Worm (Caenorhabditis elegans) whole organism, young adult: ENCODE data around the gene C52E2.2.

ENCODE experiments used
- B0336.3 ChIP-seq: fragments of 200-800 bp; sonication (Bioruptor generic); IDR thresholded peaks from 2 replicates; pipeline ENCODE4 v1.3.6; 2022; ENCODE audit warnings: missing genetic modification characterization, missing compliant biosample characterization
- C06A6.2 ChIP-seq: fragments of 200-800 bp; sonication (Bioruptor generic); conservative IDR thresholded peaks from 2 replicates; pipeline ENCODE4 v1.3.6; 2022; ENCODE audit warnings: missing genetic modification characterization, missing compliant biosample characterization
- F23B12.7 ChIP-seq: sonication (generic microtip); optimal IDR thresholded peaks from 2 replicates; lab custom pipeline; 2017; ENCODE audit warnings: missing genetic modification characterization, mild to moderate bottlenecking, missing compliant biosample characterization, antibody characterized with exemption, moderate library complexity; ENCODE audit not compliant: insufficient read depth
- F37B4.10 ChIP-seq: fragments of 200-800 bp; sonication (Bioruptor generic); IDR thresholded peaks from 2 replicates; pipeline ENCODE4 v1.3.6; 2022; ENCODE audit warnings: missing genetic modification characterization, missing compliant biosample characterization
- F55B11.4 ChIP-seq: sonication (generic microtip); optimal IDR thresholded peaks from 2 replicates; lab custom pipeline; 2016; ENCODE audit warnings: missing compliant biosample characterization, missing genetic modification characterization, borderline replicate concordance; ENCODE audit not compliant: insufficient read depth
- Y53F4B.3 ChIP-seq: fragments of 200-800 bp; sonication (Bioruptor generic); IDR thresholded peaks from 2 replicates; pipeline ENCODE4 v1.3.6; 2022; ENCODE audit warnings: missing genetic modification reagents, missing genetic modification characterization, missing compliant biosample characterization
- Y56A3A.18 ChIP-seq: fragments of 200-800 bp; sonication (Bioruptor generic); IDR thresholded peaks from 2 replicates; pipeline ENCODE4 v1.3.6; 2022; ENCODE audit warnings: missing genetic modification reagents, missing genetic modification characterization, missing compliant biosample characterization
- Y79H2A.3 ChIP-seq: fragments of 200-800 bp; sonication (Bioruptor generic); conservative IDR thresholded peaks from 2 replicates; pipeline ENCODE4 v1.3.6; 2022; ENCODE audit warnings: missing genetic modification reagents, missing genetic modification characterization, missing compliant biosample characterization
- Y95B8A.8 ChIP-seq: fragments of 200-800 bp; sonication (Bioruptor generic); IDR thresholded peaks from 2 replicates; pipeline ENCODE4 v1.3.6; 2022; ENCODE audit warnings: missing genetic modification reagents, missing genetic modification characterization, missing compliant biosample characterization
- atf-7 ChIP-seq: sonication (generic microtip); optimal IDR thresholded peaks from 2 replicates; lab custom pipeline; 2017; ENCODE audit warnings: mild to moderate bottlenecking, missing genetic modification characterization, missing compliant biosample characterization
- bed-1 ChIP-seq: fragments of 200-800 bp; sonication (Bioruptor generic); IDR thresholded peaks from 2 replicates; pipeline ENCODE4 v1.3.6; 2022; ENCODE audit warnings: missing genetic modification reagents, missing genetic modification characterization, missing compliant biosample characterization
- ccch-3 ChIP-seq: fragments of 200-800 bp; sonication (Bioruptor generic); optimal IDR thresholded peaks from 2 replicates; lab custom pipeline; 2018; ENCODE audit warnings: mild to moderate bottlenecking, missing genetic modification characterization, missing compliant biosample characterization
- cebp-1 ChIP-seq, 2 experiments: fragments of 200-800 bp in 1 of 2; sonication (Bioruptor generic) in 1 of 2; sonication (generic microtip) in 1 of 2; IDR thresholded peaks in 1 of 2; optimal IDR thresholded peaks in 1 of 2; 2 replicates each; pipeline versions ENCODE4 v1.3.6 to Lab custom; 2017 to 2022; ENCODE audit warnings: missing compliant biosample characterization in 2 of 2, missing genetic modification characterization in 2 of 2, mild to moderate bottlenecking in 1 of 2, missing genetic modification reagents in 1 of 2, moderate library complexity in 1 of 2
- cebp-2 ChIP-seq: fragments of 200-800 bp; sonication (Bioruptor generic); IDR thresholded peaks from 2 replicates; pipeline ENCODE4 v1.3.6; 2022; ENCODE audit warnings: missing genetic modification characterization, missing compliant biosample characterization
- die-1 ChIP-seq: sonication (generic microtip); optimal IDR thresholded peaks from 2 replicates; lab custom pipeline; 2016; ENCODE audit warnings: missing genotype, mild to moderate bottlenecking, missing genetic modification characterization, missing compliant biosample characterization
- efl-1 ChIP-seq: fragments of 150-350 bp; optimal IDR thresholded peaks from 2 replicates; lab custom pipeline; 2014; ENCODE audit warnings: missing biosample characterization, missing genetic modification reagents, missing genetic modification characterization
- ets-4 ChIP-seq: fragments of 200-800 bp; sonication (Bioruptor generic); optimal IDR thresholded peaks from 2 replicates; lab custom pipeline; 2018; ENCODE audit warnings: mild to moderate bottlenecking, missing genetic modification characterization, missing compliant biosample characterization
- gei-17 ChIP-seq: fragments of 200-800 bp; sonication (Bioruptor generic); optimal IDR thresholded peaks from 2 replicates; lab custom pipeline; 2018; ENCODE audit warnings: mild to moderate bottlenecking, missing genetic modification characterization, missing compliant biosample characterization
- hlh-12 ChIP-seq: sonication (generic microtip); optimal IDR thresholded peaks from 2 replicates; lab custom pipeline; 2016; ENCODE audit warnings: missing genetic modification characterization, missing compliant biosample characterization
- hlh-26 ChIP-seq: fragments of 200-800 bp; sonication (Bioruptor generic); conservative IDR thresholded peaks from 2 replicates; pipeline ENCODE4 v1.3.6; 2022; ENCODE audit warnings: missing genetic modification reagents, missing genetic modification characterization, missing compliant biosample characterization
- let-607 ChIP-seq, 2 experiments: fragments of 200-800 bp in 1 of 2; sonication (Bioruptor generic) in 1 of 2; sonication (generic microtip) in 1 of 2; optimal IDR thresholded peaks; 2 replicates each; lab custom pipeline; 2016 to 2018; ENCODE audit warnings: mild to moderate bottlenecking in 2 of 2, missing compliant biosample characterization in 2 of 2, missing genetic modification characterization in 2 of 2, moderate library complexity in 2 of 2, missing genotype in 1 of 2
- lin-40 ChIP-seq: sonication (generic microtip); optimal IDR thresholded peaks from 2 replicates; lab custom pipeline; 2016; ENCODE audit warnings: missing genetic modification characterization, mild to moderate bottlenecking, missing compliant biosample characterization, missing genotype, missing genetic modification reagents
- mcd-1 ChIP-seq: fragments of 200-800 bp; sonication (Bioruptor generic); IDR thresholded peaks from 2 replicates; pipeline ENCODE4 v1.3.6; 2022; ENCODE audit warnings: missing genetic modification reagents, missing genetic modification characterization, missing compliant biosample characterization
- nhr-80 ChIP-seq: sonication (generic microtip); optimal IDR thresholded peaks from 2 replicates; lab custom pipeline; 2016; ENCODE audit warnings: missing genetic modification characterization, missing compliant biosample characterization
- nhr-90 ChIP-seq: sonication (generic microtip); optimal IDR thresholded peaks from 2 replicates; lab custom pipeline; 2016; ENCODE audit warnings: missing genotype, mild to moderate bottlenecking, missing genetic modification characterization, missing compliant biosample characterization
- sptf-2 ChIP-seq: fragments of 200-800 bp; sonication (Bioruptor generic); optimal IDR thresholded peaks from 2 replicates; lab custom pipeline; 2018; ENCODE audit warnings: mild to moderate bottlenecking, missing genetic modification characterization, missing compliant biosample characterization
- tlf-1 ChIP-seq: fragments of 200-800 bp; sonication (Bioruptor generic); optimal IDR thresholded peaks from 2 replicates; lab custom pipeline; 2018; ENCODE audit warnings: mild to moderate bottlenecking, missing genetic modification characterization, missing compliant biosample characterization
- ztf-26 ChIP-seq: sonication (generic microtip); optimal IDR thresholded peaks from 2 replicates; lab custom pipeline; 2017; ENCODE audit warnings: missing genetic modification characterization, missing compliant biosample characterization

Gene C52E2.2

DNA sequence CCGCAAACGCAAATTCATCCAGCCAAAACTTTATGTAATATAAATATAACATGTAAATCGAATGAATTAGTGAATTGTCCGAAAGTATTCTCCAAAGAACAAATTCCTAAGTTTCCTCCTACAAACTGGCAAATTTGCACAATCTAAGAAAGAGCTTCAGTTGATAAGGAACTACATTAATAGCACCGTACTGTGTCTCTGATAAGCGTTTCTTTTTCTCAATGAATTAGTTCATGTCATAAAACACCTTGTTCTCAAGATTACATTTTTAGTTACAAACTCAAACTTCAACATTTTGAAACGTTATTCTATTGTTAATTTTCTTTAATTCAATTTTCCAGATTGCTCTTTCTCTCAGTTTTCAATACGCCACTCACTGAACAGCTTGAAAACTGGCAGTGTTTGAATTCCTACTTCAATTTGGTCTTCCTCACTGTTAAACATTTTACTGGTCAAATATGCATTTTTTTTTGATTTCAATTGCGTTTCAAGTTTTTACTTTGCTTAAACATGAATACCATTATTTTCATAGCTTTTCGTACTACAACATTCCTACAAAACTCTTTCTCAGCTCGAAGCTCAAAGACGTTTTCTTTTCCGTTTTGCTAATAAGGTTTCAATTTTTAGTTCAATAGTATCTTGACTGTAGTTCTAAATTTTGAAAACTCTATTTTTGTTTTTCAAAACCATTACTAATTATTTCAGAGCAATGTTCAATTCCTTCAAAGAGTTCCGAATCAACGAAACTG is 13.3 kb downstream of the C52E2.2 start, which contains the start of gene math-15:
TSS of gene math-15 (plus strand) at position 699 of the 749 bp plus-strand sequence.
- no peak for TF ChIP-seq hlh-12 (tag; lab: Kevin White, UChicago)
- TF ChIP-seq sptf-2 (GFP tag; lab: Kevin White, UChicago): no peak
- no peak for TF ChIP-seq F37B4.10 (GFP tag; lab: Robert Waterston, UW)
- no peak for TF ChIP-seq atf-7
- peak; percentile 26 for TF ChIP-seq nhr-80

DNA sequence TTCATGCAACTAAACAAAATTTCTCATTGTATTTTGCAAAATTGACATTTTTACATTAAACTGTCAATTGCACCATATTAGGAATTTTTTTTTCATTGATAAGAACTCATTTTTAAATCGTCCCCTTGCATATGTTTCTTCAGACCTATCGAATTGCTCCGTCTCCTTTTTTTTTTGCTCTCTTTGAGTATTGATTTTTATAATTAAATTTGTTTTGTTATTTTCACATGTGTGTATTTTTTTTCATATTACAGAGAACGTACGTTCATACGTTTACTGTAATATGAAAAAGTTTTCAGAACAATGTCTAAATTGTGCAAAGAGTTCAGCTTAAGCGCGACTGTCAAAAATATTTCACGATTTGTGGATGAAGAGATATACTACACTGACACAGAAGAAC is 16.5 kb downstream of the C52E2.2 start, which contains the start of gene math-14:
TSS of gene math-14 (plus strand) at position 301 of the 400 bp plus-strand sequence.
- TF ChIP-seq nhr-80 (peak; percentile 49), mcd-1 (no peak)

DNA sequence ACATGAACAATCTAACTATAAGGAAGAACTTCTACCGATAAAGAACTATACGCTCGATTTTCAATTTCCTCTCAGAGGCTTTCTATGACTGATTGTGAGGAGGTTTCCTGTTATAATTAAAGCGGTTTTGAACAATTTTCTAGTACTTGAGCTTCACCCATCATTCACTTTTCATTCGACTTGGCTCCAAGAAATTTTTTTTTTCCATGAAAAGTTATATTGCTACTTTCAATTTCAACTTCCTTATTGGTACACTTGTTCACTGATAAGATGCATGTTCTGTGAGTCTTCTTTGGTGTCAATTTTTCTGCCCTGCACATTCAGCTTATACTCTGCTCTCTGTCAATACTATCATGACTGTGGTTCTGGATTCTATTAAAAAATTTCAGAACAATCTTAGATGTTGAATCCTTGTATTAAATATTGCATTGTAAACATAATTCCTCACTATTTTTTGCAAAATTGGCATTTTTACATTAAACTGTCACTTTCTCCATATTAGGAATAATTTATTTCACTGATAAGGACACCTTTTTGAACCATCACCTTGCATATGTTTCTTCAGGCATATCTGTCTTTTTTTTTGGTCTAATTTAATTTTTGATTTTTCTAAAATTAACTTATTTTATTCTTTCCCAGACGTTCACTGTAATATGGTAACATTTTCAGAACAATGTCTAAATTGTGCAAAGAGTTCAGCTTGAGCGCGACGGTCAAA is 18.4 kb downstream of the C52E2.2 start, which contains the start of gene math-10:
TSS of gene math-10 (plus strand) at position 668 of the 718 bp plus-strand sequence.
- TF ChIP-seq sptf-2 (GFP tag; lab: Kevin White, UChicago) (no peak), nhr-80 (peak; percentile 72)

DNA sequence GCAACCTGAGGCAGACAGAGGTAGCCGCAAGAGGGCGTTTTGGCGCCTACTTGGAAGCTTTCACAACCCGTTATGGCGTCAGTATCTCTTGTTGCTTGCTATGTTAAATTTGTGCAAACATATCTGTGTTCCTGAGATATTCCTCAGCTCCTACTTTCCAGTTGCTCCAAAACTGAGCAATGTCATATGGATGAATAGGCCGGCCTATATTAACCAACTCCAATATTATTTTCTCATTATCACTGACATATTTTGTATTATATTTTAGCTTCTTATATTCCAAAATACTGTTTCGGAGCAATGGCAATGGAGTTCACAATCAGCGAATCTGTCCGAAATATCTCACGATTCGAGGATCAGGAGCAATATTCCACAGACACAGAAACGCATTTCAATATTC is 23.1 kb downstream of the C52E2.2 start, which contains the start of gene math-13:
TSS of gene math-13 (plus strand) at position 301 of the 400 bp plus-strand sequence.
- TF ChIP-seq cebp-1 (GFP tag; IDR thresholded peaks at IDR 0.05; lab: Robert Waterston, UW) (no peak), cebp-1 (tag; optimal IDR thresholded peaks at IDR 0.05; lab: Kevin White, UChicago) (no peak), die-1 (tag; lab: Kevin White, UChicago) (no peak), F55B11.4 (no peak), Y79H2A.3 (GFP tag; lab: Robert Waterston, UW) (no peak), F37B4.10 (GFP tag; lab: Robert Waterston, UW) (no peak), tlf-1 (GFP tag; lab: Kevin White, UChicago) (no peak), ccch-3 (GFP tag; lab: Kevin White, UChicago) (no peak), Y95B8A.8 (no peak), efl-1 (no peak), Y56A3A.18 (GFP tag; lab: Robert Waterston, UW) (no peak), F23B12.7 (tag; lab: Kevin White, UChicago) (no peak), sptf-2 (GFP tag; lab: Kevin White, UChicago) (no peak), Y53F4B.3 (GFP tag; lab: Robert Waterston, UW) (no peak), C06A6.2 (GFP tag; lab: Robert Waterston, UW) (no peak)

DNA sequence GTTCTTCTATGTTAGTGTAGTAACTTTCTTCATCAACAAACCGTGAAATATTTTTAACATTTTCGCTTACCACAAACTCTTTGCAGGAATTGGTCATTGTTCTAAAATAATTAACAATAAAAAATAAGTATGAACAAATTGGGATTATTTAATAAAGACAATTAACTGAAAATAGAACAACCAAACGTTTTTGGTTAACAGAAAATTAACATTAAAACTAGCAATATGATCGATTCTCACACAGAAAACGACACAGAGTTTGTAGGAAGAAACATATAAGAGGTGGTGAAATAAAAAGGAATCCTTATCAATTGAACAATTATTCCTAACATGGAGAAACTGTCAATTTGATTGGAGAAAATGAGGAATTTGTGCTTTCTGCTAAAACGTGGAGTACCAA is 26.1 kb downstream of the C52E2.2 start, which contains the start of gene math-16:
TSS of gene math-16 (minus strand) at position 101 of the 400 bp plus-strand sequence.
- TF ChIP-seq gei-17 (no peak), efl-1 (no peak), bed-1 (GFP tag; lab: Robert Waterston, UW) (no peak), cebp-2 (GFP tag; lab: Robert Waterston, UW) (no peak), let-607 (tag; optimal IDR thresholded peaks at IDR 0.05; lab: Kevin White, UChicago) (no peak), sptf-2 (GFP tag; lab: Kevin White, UChicago) (no peak), lin-40 (tag; lab: Kevin White, UChicago) (no peak), B0336.3 (GFP tag; lab: Robert Waterston, UW) (no peak), hlh-26 (GFP tag; lab: Robert Waterston, UW) (no peak), mcd-1 (no peak), ztf-26 (no peak), ets-4 (GFP tag; lab: Kevin White, UChicago) (no peak), nhr-90 (tag; lab: Kevin White, UChicago) (no peak)
- TF ChIP-seq, all 124 proteins: peak for 0
